Fruit fly (Drosophila melanogaster): ENCODE data around the gene fid.

The fid gene

dm6 chr3R:26008892-26009539 is 39.1 kb downstream of the fid start (continued):
- TF ChIP-seq Dif (GFP tag; optimal IDR thresholded peaks at IDR 0.05; ENCODE audit: partially characterized antibody) (peak; percentile 68), Jra (GFP tag; optimal IDR thresholded peaks at IDR 0.05) (peak; percentile 86), h (GFP tag; optimal IDR thresholded peaks at IDR 0.05) (peak; percentile 98), dmrt93B (GFP tag; optimal IDR thresholded peaks at IDR 0.05) (peak; percentile 95)

dm6 chr3R:26009766-26010414 is 40.0 kb downstream of the fid start:
- TF ChIP-seq sv (GFP tag; optimal IDR thresholded peaks at IDR 0.05) (no peak), brk (GFP tag; optimal IDR thresholded peaks at IDR 0.05) (no peak), lola (GFP tag; optimal IDR thresholded peaks at IDR 0.05) (no peak), Rel (GFP tag; optimal IDR thresholded peaks at IDR 0.05) (no peak), Rel (tag; optimal IDR thresholded peaks at IDR 0.05) (no peak), Sp1 (GFP tag; optimal IDR thresholded peaks at IDR 0.05) (no peak), sage (GFP tag; optimal IDR thresholded peaks at IDR 0.05) (no peak), psq (GFP tag; optimal IDR thresholded peaks at IDR 0.05) (no peak)

dm6 chr3R:26010628-26011027 is 40.7 kb downstream of the fid start:
- TF ChIP-seq Rel (GFP tag; optimal IDR thresholded peaks at IDR 0.05), result no peak
- peak; percentile 40 for TF ChIP-seq Rel (tag; optimal IDR thresholded peaks at IDR 0.05)
- TF ChIP-seq fru (GFP tag; optimal IDR thresholded peaks at IDR 0.05), result peak; percentile 28
- no peak for TF ChIP-seq Abd-B (GFP tag; optimal IDR thresholded peaks at IDR 0.05)
- TF ChIP-seq Sp1 (GFP tag; optimal IDR thresholded peaks at IDR 0.05), result peak; percentile 17
- TF ChIP-seq Vsx2 (GFP tag; optimal IDR thresholded peaks at IDR 0.05; ENCODE audit: partially characterized antibody), result peak; percentile 44
- peak; percentile 33 for TF ChIP-seq CrebA (GFP tag; optimal IDR thresholded peaks at IDR 0.05; ENCODE audit: borderline replicate concordance)
- no peak for TF ChIP-seq N (GFP tag; optimal IDR thresholded peaks at IDR 0.05)
- peak; percentile 2 for TF ChIP-seq Hr83 (GFP tag; optimal IDR thresholded peaks at IDR 0.05; ENCODE audit: poor library complexity, severe bottlenecking)
- peak; percentile 11 for TF ChIP-seq br (GFP tag; optimal IDR thresholded peaks at IDR 0.05)
- no peak for TF ChIP-seq usp (GFP tag; optimal IDR thresholded peaks at IDR 0.05)
- no peak for TF ChIP-seq sage (GFP tag; optimal IDR thresholded peaks at IDR 0.05)
- TF ChIP-seq Dif (GFP tag; optimal IDR thresholded peaks at IDR 0.05; ENCODE audit: partially characterized antibody), result peak; percentile 57
- TF ChIP-seq pan (optimal IDR thresholded peaks at IDR 0.05), result no peak
- TF ChIP-seq woc (GFP tag; optimal IDR thresholded peaks at IDR 0.05), result peak; percentile 8

- no peak for TF ChIP-seq sv (GFP tag; optimal IDR thresholded peaks at IDR 0.05)
- TF ChIP-seq sage (GFP tag; optimal IDR thresholded peaks at IDR 0.05), result no peak
- no peak for TF ChIP-seq CG32264 (GFP tag; optimal IDR thresholded peaks at IDR 0.05)
- TF ChIP-seq Myc (optimal IDR thresholded peaks at IDR 0.05), result no peak
- TF ChIP-seq brk (GFP tag; optimal IDR thresholded peaks at IDR 0.05), result no peak
- no peak for TF ChIP-seq psq (GFP tag; optimal IDR thresholded peaks at IDR 0.05)
- TF ChIP-seq fru (GFP tag; optimal IDR thresholded peaks at IDR 0.05), result no peak
- TF ChIP-seq Hr83 (GFP tag; optimal IDR thresholded peaks at IDR 0.05; ENCODE audit: poor library complexity, severe bottlenecking), result no peak
- no peak for TF ChIP-seq pan (optimal IDR thresholded peaks at IDR 0.05)
- no peak for TF ChIP-seq Dif (GFP tag; optimal IDR thresholded peaks at IDR 0.05; ENCODE audit: partially characterized antibody)
- TF ChIP-seq tai (GFP tag; optimal IDR thresholded peaks at IDR 0.05), result no peak
- no peak for TF ChIP-seq HLH106 (tag; optimal IDR thresholded peaks at IDR 0.05)
- no peak for TF ChIP-seq foxo (GFP tag; optimal IDR thresholded peaks at IDR 0.05)
- no peak for TF ChIP-seq Hr78 (GFP tag; optimal IDR thresholded peaks at IDR 0.05)
Measured at dm6 chr3R:26011542-26011941, 41.7 kb downstream of the fid start.

- TF ChIP-seq Hnf4 (GFP tag; optimal IDR thresholded peaks at IDR 0.05) (no peak), Rel (GFP tag; optimal IDR thresholded peaks at IDR 0.05) (no peak), Rel (tag; optimal IDR thresholded peaks at IDR 0.05) (peak; percentile 67)
Measured at dm6 chr3R:26012288-26012687, 42.4 kb downstream of the fid start.

Measured in whole organism, wandering third instar larva.